1 fruit fly cellular context compared by ENCODE assay signal in genomic region chr3R:17231579-17231978, dm6.
TF ChIP-seq lines count a peak whose summit lies in the region.

No protein-coding gene starts in this region.

TF ChIP-seq in whole organism, embryonic, 481 proteins besides CTCF, POLR2A, EP300 and RAD21 (continued from another document and continues in another):
- TF ChIP-seq CG10565 (GFP tag; optimal IDR thresholded peaks at IDR 0.05; lab: Kevin White, UChicago): no peak
- TF ChIP-seq E2f2 (GFP tag; IDR thresholded peaks at IDR 0.05; lab: Robert Waterston, UW): no peak
- TF ChIP-seq CG18262 (tag; optimal IDR thresholded peaks at IDR 0.05; lab: Kevin White, UChicago): no peak
- peak; percentile 42 for TF ChIP-seq CoRest (tag; optimal IDR thresholded peaks at IDR 0.05; lab: Kevin White, UChicago)
- no peak for TF ChIP-seq NK7.1 (GFP tag; optimal IDR thresholded peaks at IDR 0.05; lab: Kevin White, UChicago)
- no peak for TF ChIP-seq Fer2 (tag; optimal IDR thresholded peaks at IDR 0.05; lab: Kevin White, UChicago)
- peak; percentile 20; the same call in 1 of the 2 replicates for TF ChIP-seq seq (GFP tag; IDR thresholded peaks at IDR 0.05; lab: Robert Waterston, UW)
- TF ChIP-seq tgo (GFP tag; IDR thresholded peaks at IDR 0.05; lab: Robert Waterston, UW): 0 out of 3 replicates have a peak, but pooled peaks have one; percentile 14
- TF ChIP-seq Gug (GFP tag; IDR thresholded peaks at IDR 0.05; lab: Robert Waterston, UW): no peak; the same call in 3 of the 4 replicates
- peak; percentile 43 for TF ChIP-seq Hsf (GFP tag; optimal IDR thresholded peaks at IDR 0.05; lab: Kevin White, UChicago)
- TF ChIP-seq her (GFP tag; optimal IDR thresholded peaks at IDR 0.05; lab: Kevin White, UChicago): no peak
- no peak for TF ChIP-seq zfh2 (GFP tag; optimal IDR thresholded peaks at IDR 0.05; lab: Kevin White, UChicago)
- TF ChIP-seq CG3995 (GFP tag; optimal IDR thresholded peaks at IDR 0.05; lab: Kevin White, UChicago): no peak
- no peak for TF ChIP-seq Dref (GFP tag; IDR thresholded peaks at IDR 0.05; lab: Robert Waterston, UW)
- TF ChIP-seq luna (GFP tag; optimal IDR thresholded peaks at IDR 0.05; lab: Kevin White, UChicago): no peak
- no peak for TF ChIP-seq CG8765 (GFP tag; IDR thresholded peaks at IDR 0.05; lab: Robert Waterston, UW)
- no peak for TF ChIP-seq MESR4 (GFP tag; optimal IDR thresholded peaks at IDR 0.05; lab: Kevin White, UChicago)
- no peak for TF ChIP-seq CG13287 (GFP tag; IDR thresholded peaks at IDR 0.05; lab: Robert Waterston, UW; ENCODE audit: partially characterized antibody)
- TF ChIP-seq CG8359 (GFP tag; optimal IDR thresholded peaks at IDR 0.05; lab: Kevin White, UChicago; ENCODE audit: borderline replicate concordance): peak; percentile 100
- TF ChIP-seq schlank (tag; optimal IDR thresholded peaks at IDR 0.05; lab: Kevin White, UChicago): no peak
- TF ChIP-seq oc (tag; optimal IDR thresholded peaks at IDR 0.05; lab: Kevin White, UChicago): no peak
- no peak for TF ChIP-seq CG30020 (tag; optimal IDR thresholded peaks at IDR 0.05; lab: Kevin White, UChicago)
- TF ChIP-seq CG12744 (GFP tag; optimal IDR thresholded peaks at IDR 0.05; lab: Kevin White, UChicago): no peak
- no peak for TF ChIP-seq toy (GFP tag; IDR thresholded peaks at IDR 0.05; lab: Robert Waterston, UW)
- TF ChIP-seq CG4404 (GFP tag; IDR thresholded peaks at IDR 0.05; lab: Robert Waterston, UW): no peak
- no peak for TF ChIP-seq dati (GFP tag; IDR thresholded peaks at IDR 0.05; lab: Robert Waterston, UW)
- no peak for TF ChIP-seq NC2α (GFP tag; optimal IDR thresholded peaks at IDR 0.05; lab: Kevin White, UChicago)
- TF ChIP-seq zen (tag; optimal IDR thresholded peaks at IDR 0.05; lab: Kevin White, UChicago): peak; percentile 69
- no peak for TF ChIP-seq HmgD (GFP tag; optimal IDR thresholded peaks at IDR 0.05; lab: Kevin White, UChicago)
- TF ChIP-seq CG11456 (GFP tag; IDR thresholded peaks at IDR 0.05; lab: Robert Waterston, UW): peak; percentile 56; the same call in 1 of the 3 replicates
- TF ChIP-seq trh (GFP tag; optimal IDR thresholded peaks at IDR 0.05; lab: Kevin White, UChicago): no peak
- TF ChIP-seq eve (GFP tag; optimal IDR thresholded peaks at IDR 0.05; lab: Kevin White, UChicago): no peak
- no peak for TF ChIP-seq ftz-f1 (GFP tag; optimal IDR thresholded peaks at IDR 0.05; lab: Kevin White, UChicago)
- no peak for TF ChIP-seq CG2120 (GFP tag; optimal IDR thresholded peaks at IDR 0.05; lab: Kevin White, UChicago)
- no peak for TF ChIP-seq CG31224 (GFP tag; IDR thresholded peaks at IDR 0.05; lab: Robert Waterston, UW)
- no peak for TF ChIP-seq Nf-YB (GFP tag; optimal IDR thresholded peaks at IDR 0.05; lab: Kevin White, UChicago)
- no peak for TF ChIP-seq CG34224 (GFP tag; IDR thresholded peaks at IDR 0.05; lab: Robert Waterston, UW; ENCODE audit: partially characterized antibody)
- no peak for TF ChIP-seq CG7556 (GFP tag; optimal IDR thresholded peaks at IDR 0.05; lab: Kevin White, UChicago)
- peak; percentile 49; the same call in 1 of the 2 replicates for TF ChIP-seq CG32772 (GFP tag; IDR thresholded peaks at IDR 0.05; lab: Robert Waterston, UW)
- no peak for TF ChIP-seq z (GFP tag; IDR thresholded peaks at IDR 0.05; lab: Robert Waterston, UW)
- peak; percentile 10 for TF ChIP-seq CG12659 (GFP tag; optimal IDR thresholded peaks at IDR 0.05; lab: Kevin White, UChicago)
- TF ChIP-seq Drgx (GFP tag; IDR thresholded peaks at IDR 0.05; lab: Robert Waterston, UW): no peak
- peak; percentile 37 for TF ChIP-seq CG4424 (GFP tag; optimal IDR thresholded peaks at IDR 0.05; lab: Kevin White, UChicago)
- TF ChIP-seq HLHmδ (GFP tag; optimal IDR thresholded peaks at IDR 0.05; lab: Kevin White, UChicago): no peak
- no peak for TF ChIP-seq CG3065 (GFP tag; optimal IDR thresholded peaks at IDR 0.05; lab: Kevin White, UChicago)
- TF ChIP-seq Lim3 (GFP tag; IDR thresholded peaks at IDR 0.05; lab: Robert Waterston, UW): no peak
- TF ChIP-seq CG8478 (optimal IDR thresholded peaks at IDR 0.05; lab: Kevin White, UChicago): no peak
- TF ChIP-seq CG18619 (GFP tag; optimal IDR thresholded peaks at IDR 0.05; lab: Kevin White, UChicago): no peak
- TF ChIP-seq kni (GFP tag; optimal IDR thresholded peaks at IDR 0.05; lab: Kevin White, UChicago): no peak
- no peak for TF ChIP-seq tap (tag; optimal IDR thresholded peaks at IDR 0.05; lab: Kevin White, UChicago)
- TF ChIP-seq CG17568 (GFP tag; optimal IDR thresholded peaks at IDR 0.05; lab: Kevin White, UChicago): no peak
- no peak for TF ChIP-seq sim (GFP tag; IDR thresholded peaks at IDR 0.05; lab: Robert Waterston, UW)
- TF ChIP-seq CG31388 (GFP tag; optimal IDR thresholded peaks at IDR 0.05; lab: Kevin White, UChicago): no peak
- TF ChIP-seq Aef1 (GFP tag; IDR thresholded peaks at IDR 0.05; lab: Robert Waterston, UW): no peak
- TF ChIP-seq Elba2 (GFP tag; optimal IDR thresholded peaks at IDR 0.05; lab: Kevin White, UChicago): no peak
- no peak for TF ChIP-seq sna (GFP tag; IDR thresholded peaks at IDR 0.05; lab: Robert Waterston, UW; ENCODE audit: partially characterized antibody)
- 0 out of 2 replicates have a peak, but pooled peaks have one; percentile 12 for TF ChIP-seq wdn (GFP tag; IDR thresholded peaks at IDR 0.05; lab: Robert Waterston, UW)
- TF ChIP-seq wek (GFP tag; optimal IDR thresholded peaks at IDR 0.05; lab: Kevin White, UChicago): no peak
- no peak for TF ChIP-seq dmrt99B (tag; optimal IDR thresholded peaks at IDR 0.05; lab: Kevin White, UChicago)
- no peak for TF ChIP-seq Sox100B (GFP tag; optimal IDR thresholded peaks at IDR 0.05; lab: Kevin White, UChicago)
- peak; percentile 44; the same call in 1 of the 2 replicates for TF ChIP-seq ssp (GFP tag; IDR thresholded peaks at IDR 0.05; lab: Robert Waterston, UW)
- TF ChIP-seq HmgZ (tag; optimal IDR thresholded peaks at IDR 0.05; lab: Kevin White, UChicago): no peak
- TF ChIP-seq kah (GFP tag; optimal IDR thresholded peaks at IDR 0.05; lab: Kevin White, UChicago): no peak
- peak; percentile 51 for TF ChIP-seq CG6689 (GFP tag; IDR thresholded peaks at IDR 0.05; lab: Robert Waterston, UW)
- TF ChIP-seq CG10959 (GFP tag; IDR thresholded peaks at IDR 0.05; lab: Robert Waterston, UW): no peak
- TF ChIP-seq en (GFP tag; optimal IDR thresholded peaks at IDR 0.05; lab: Kevin White, UChicago): no peak
- no peak for TF ChIP-seq NC2β (GFP tag; optimal IDR thresholded peaks at IDR 0.05; lab: Kevin White, UChicago)
- no peak for TF ChIP-seq dan (GFP tag; IDR thresholded peaks at IDR 0.05; lab: Robert Waterston, UW)
- no peak for TF ChIP-seq NFAT (GFP tag; IDR thresholded peaks at IDR 0.05; lab: Robert Waterston, UW)
- no peak for TF ChIP-seq nau (GFP tag; optimal IDR thresholded peaks at IDR 0.05; lab: Kevin White, UChicago)
- peak; percentile 48 for TF ChIP-seq slbo (GFP tag; IDR thresholded peaks at IDR 0.05; lab: Robert Waterston, UW)
- TF ChIP-seq ken (GFP tag; IDR thresholded peaks at IDR 0.05; lab: Robert Waterston, UW): peak; percentile 34; the same call in 1 of the 3 replicates
- no peak for TF ChIP-seq psq (GFP tag; optimal IDR thresholded peaks at IDR 0.05; lab: Kevin White, UChicago)
- TF ChIP-seq CG2199 (GFP tag; IDR thresholded peaks at IDR 0.05; lab: Robert Waterston, UW): no peak
- TF ChIP-seq exex (tag; optimal IDR thresholded peaks at IDR 0.05; lab: Kevin White, UChicago): no peak
- TF ChIP-seq CG33213 (GFP tag; optimal IDR thresholded peaks at IDR 0.05; lab: Kevin White, UChicago): peak; percentile 22
- no peak for TF ChIP-seq CG2678 (tag; optimal IDR thresholded peaks at IDR 0.05; lab: Kevin White, UChicago)
- TF ChIP-seq Dad (GFP tag; optimal IDR thresholded peaks at IDR 0.05; lab: Kevin White, UChicago): peak; percentile 1
- TF ChIP-seq CG18476 (GFP tag; optimal IDR thresholded peaks at IDR 0.05; lab: Kevin White, UChicago): no peak
- TF ChIP-seq bcd (GFP tag; optimal IDR thresholded peaks at IDR 0.05; lab: Kevin White, UChicago): peak; percentile 33
- TF ChIP-seq Ada2b (GFP tag; IDR thresholded peaks at IDR 0.05; lab: Robert Waterston, UW): peak; percentile 71
- no peak for TF ChIP-seq gfzf (GFP tag; optimal IDR thresholded peaks at IDR 0.05; lab: Kevin White, UChicago)
- TF ChIP-seq CG12391 (tag; optimal IDR thresholded peaks at IDR 0.05; lab: Kevin White, UChicago): no peak
- TF ChIP-seq croc (GFP tag; conservative IDR thresholded peaks at IDR 0.05; lab: Robert Waterston, UW): peak; percentile 29; the same call in 1 of the 3 replicates
- no peak for TF ChIP-seq Atf6 (GFP tag; IDR thresholded peaks at IDR 0.05; lab: Robert Waterston, UW)
- no peak for TF ChIP-seq CG2889 (GFP tag; IDR thresholded peaks at IDR 0.05; lab: Robert Waterston, UW)
- TF ChIP-seq CG11723 (GFP tag; optimal IDR thresholded peaks at IDR 0.05; lab: Kevin White, UChicago): no peak
- TF ChIP-seq pum (GFP tag; optimal IDR thresholded peaks at IDR 0.05; lab: Kevin White, UChicago): no peak
- TF ChIP-seq Lhr (GFP tag; optimal IDR thresholded peaks at IDR 0.05; lab: Kevin White, UChicago): no peak
- TF ChIP-seq CG11504 (tag; optimal IDR thresholded peaks at IDR 0.05; lab: Kevin White, UChicago): peak; percentile 59
- TF ChIP-seq gce (GFP tag; IDR thresholded peaks at IDR 0.05; lab: Robert Waterston, UW): 0 out of 3 replicates have a peak, but pooled peaks have one; percentile 42
- peak; percentile 73 for TF ChIP-seq CG10366 (GFP tag; IDR thresholded peaks at IDR 0.05; lab: Robert Waterston, UW)
- TF ChIP-seq trem (tag; optimal IDR thresholded peaks at IDR 0.05; lab: Kevin White, UChicago): no peak
- no peak for TF ChIP-seq Lpt (GFP tag; optimal IDR thresholded peaks at IDR 0.05; lab: Kevin White, UChicago)
- TF ChIP-seq CG14860 (GFP tag; IDR thresholded peaks at IDR 0.05; lab: Robert Waterston, UW; ENCODE audit: partially characterized antibody): no peak
- no peak for TF ChIP-seq Doc3 (GFP tag; IDR thresholded peaks at IDR 0.05; lab: Robert Waterston, UW; ENCODE audit: partially characterized antibody)
- TF ChIP-seq CG9727 (GFP tag; optimal IDR thresholded peaks at IDR 0.05; lab: Kevin White, UChicago): no peak
- TF ChIP-seq CG8281 (tag; optimal IDR thresholded peaks at IDR 0.05; lab: Kevin White, UChicago): no peak
- no peak for TF ChIP-seq pan (optimal IDR thresholded peaks at IDR 0.05; lab: Kevin White, UChicago)
- TF ChIP-seq pan (GFP tag; optimal IDR thresholded peaks at IDR 0.05 in 1 of 2, IDR thresholded peaks at IDR 0.05 in 1 of 2): peak in 1 of 2 experiments; percentile 45
- TF ChIP-seq slp2 (GFP tag; optimal IDR thresholded peaks at IDR 0.05; lab: Kevin White, UChicago): peak; percentile 23
- no peak for TF ChIP-seq B-H1 (GFP tag; IDR thresholded peaks at IDR 0.05; lab: Robert Waterston, UW)
- no peak for TF ChIP-seq h (optimal IDR thresholded peaks at IDR 0.05; lab: Kevin White, UChicago)
- TF ChIP-seq Deaf1 (tag; optimal IDR thresholded peaks at IDR 0.05; lab: Kevin White, UChicago): no peak
- TF ChIP-seq Rfx (GFP tag; IDR thresholded peaks at IDR 0.05; lab: Robert Waterston, UW): 0 out of 2 replicates have a peak, but pooled peaks have one; percentile 42
- no peak for TF ChIP-seq p53 (GFP tag; optimal IDR thresholded peaks at IDR 0.05; lab: Kevin White, UChicago)
- TF ChIP-seq Stat92E (GFP tag; optimal IDR thresholded peaks at IDR 0.05; lab: Kevin White, UChicago): no peak
- TF ChIP-seq Nf-YC (tag; optimal IDR thresholded peaks at IDR 0.05; lab: Kevin White, UChicago): no peak
- no peak for TF ChIP-seq CG13894 (tag; optimal IDR thresholded peaks at IDR 0.05; lab: Kevin White, UChicago)
- no peak for TF ChIP-seq CG3281 (GFP tag; optimal IDR thresholded peaks at IDR 0.05; lab: Kevin White, UChicago)
- no peak; the same call in 1 of the 2 replicates for TF ChIP-seq vvl (GFP tag; IDR thresholded peaks at IDR 0.05; lab: Robert Waterston, UW)
- peak; percentile 71 for TF ChIP-seq otp (GFP tag; IDR thresholded peaks at IDR 0.05; lab: Robert Waterston, UW)
- no peak for TF ChIP-seq wor (GFP tag; IDR thresholded peaks at IDR 0.05; lab: Robert Waterston, UW)
- no peak for TF ChIP-seq kay (GFP tag; optimal IDR thresholded peaks at IDR 0.05; lab: Kevin White, UChicago)
- no peak for TF ChIP-seq run (tag; optimal IDR thresholded peaks at IDR 0.05; lab: Kevin White, UChicago)
- 0 out of 3 replicates have a peak, but pooled peaks have one; percentile 44 for TF ChIP-seq ci (GFP tag; IDR thresholded peaks at IDR 0.05; lab: Robert Waterston, UW)
- no peak for TF ChIP-seq CG1529 (GFP tag; optimal IDR thresholded peaks at IDR 0.05; lab: Kevin White, UChicago)
- no peak for TF ChIP-seq CG12071 (GFP tag; optimal IDR thresholded peaks at IDR 0.05; lab: Kevin White, UChicago)
- peak; percentile 32 for TF ChIP-seq CG10654 (GFP tag; optimal IDR thresholded peaks at IDR 0.05; lab: Kevin White, UChicago)
- TF ChIP-seq fu2 (GFP tag; optimal IDR thresholded peaks at IDR 0.05; lab: Kevin White, UChicago): no peak
- no peak for TF ChIP-seq onecut (GFP tag; IDR thresholded peaks at IDR 0.05; lab: Robert Waterston, UW)
- no peak for TF ChIP-seq Dp (GFP tag; optimal IDR thresholded peaks at IDR 0.05; lab: Kevin White, UChicago)
- TF ChIP-seq ind (GFP tag; optimal IDR thresholded peaks at IDR 0.05; lab: Kevin White, UChicago): peak; percentile 24
- peak; percentile 28; the same call in 1 of the 2 replicates for TF ChIP-seq Bgb (GFP tag; IDR thresholded peaks at IDR 0.05; lab: Robert Waterston, UW; ENCODE audit: partially characterized antibody)
- TF ChIP-seq dpn (GFP tag; optimal IDR thresholded peaks at IDR 0.05; lab: Kevin White, UChicago): peak in 1 of 2 experiments; percentile 44
- no peak for TF ChIP-seq CG12155 (GFP tag; optimal IDR thresholded peaks at IDR 0.05; lab: Kevin White, UChicago)
- no peak for TF ChIP-seq CG17385 (GFP tag; optimal IDR thresholded peaks at IDR 0.05; lab: Kevin White, UChicago)
- TF ChIP-seq Nf-YA (GFP tag; IDR thresholded peaks at IDR 0.05; lab: Robert Waterston, UW): no peak
- TF ChIP-seq Eip74EF (GFP tag; optimal IDR thresholded peaks at IDR 0.05; lab: Kevin White, UChicago): no peak
- TF ChIP-seq CG10147 (GFP tag; optimal IDR thresholded peaks at IDR 0.05; lab: Kevin White, UChicago): no peak
- no peak for TF ChIP-seq tup (GFP tag; optimal IDR thresholded peaks at IDR 0.05; lab: Kevin White, UChicago)
- no peak for TF ChIP-seq Awh (GFP tag; IDR thresholded peaks at IDR 0.05; lab: Robert Waterston, UW)
- TF ChIP-seq Med (GFP tag; lab: Kevin White, UChicago): no peak
- TF ChIP-seq CG18011 (GFP tag; optimal IDR thresholded peaks at IDR 0.05; lab: Kevin White, UChicago): no peak
- TF ChIP-seq CG15073 (GFP tag; optimal IDR thresholded peaks at IDR 0.05; lab: Kevin White, UChicago): no peak
- no peak for TF ChIP-seq bsh (GFP tag; optimal IDR thresholded peaks at IDR 0.05; lab: Kevin White, UChicago)
